Worm (Caenorhabditis elegans) whole organism, young adult: Measurements from ENCODE around the gene F13B12.2.

ENCODE experiments used
- B0336.3 ChIP-seq: fragments of 200-800 bp; sonication (Bioruptor generic); IDR thresholded peaks from 2 replicates; pipeline ENCODE4 v1.3.6; 2022; ENCODE audit warnings: missing genetic modification characterization, missing compliant biosample characterization
- C06A6.2 ChIP-seq: fragments of 200-800 bp; sonication (Bioruptor generic); conservative IDR thresholded peaks from 2 replicates; pipeline ENCODE4 v1.3.6; 2022; ENCODE audit warnings: missing genetic modification characterization, missing compliant biosample characterization
- attf-3 ChIP-seq: fragments of 200-800 bp; sonication (Bioruptor generic); conservative IDR thresholded peaks from 2 replicates; pipeline ENCODE4 v1.3.6; 2022; ENCODE audit warnings: missing genetic modification reagents, missing genetic modification characterization, missing compliant biosample characterization
- ceh-91 ChIP-seq: fragments of 200-800 bp; sonication (Bioruptor generic); IDR thresholded peaks from 2 replicates; pipeline ENCODE4 v1.3.6; 2022; ENCODE audit warnings: missing genetic modification reagents, missing genetic modification characterization, missing compliant biosample characterization
- ekl-4 ChIP-seq: fragments of 200-800 bp; sonication (Bioruptor generic); IDR thresholded peaks from 2 replicates; pipeline ENCODE4 v1.3.6; 2022; ENCODE audit warnings: missing genetic modification reagents, missing genetic modification characterization, missing compliant biosample characterization
- lir-1 ChIP-seq: fragments of 200-800 bp; sonication (Bioruptor generic); conservative IDR thresholded peaks from 2 replicates; pipeline ENCODE4 v1.3.6; 2022; ENCODE audit warnings: missing genetic modification reagents, missing genetic modification characterization, missing compliant biosample characterization
- mes-4 ChIP-seq: sonication (generic microtip); optimal IDR thresholded peaks from 2 replicates; lab custom pipeline; 2016; ENCODE audit warnings: missing genotype, missing genetic modification characterization, missing compliant biosample characterization
- nhr-90 ChIP-seq: sonication (generic microtip); optimal IDR thresholded peaks from 2 replicates; lab custom pipeline; 2016; ENCODE audit warnings: missing genotype, mild to moderate bottlenecking, missing genetic modification characterization, missing compliant biosample characterization
- pha-4 ChIP-seq: fragments of 150-350 bp; sonication (generic microtip); optimal IDR thresholded peaks from 2 replicates; lab custom pipeline; 2014; ENCODE audit warnings: missing biosample characterization, missing genetic modification reagents, missing genetic modification characterization
- rpc-1 ChIP-seq, 2 experiments: fragments of 150-350 bp in 1 of 2; sonication (generic microtip) in 1 of 2; optimal IDR thresholded peaks; 2 replicates each; lab custom pipeline; 2014 to 2018; ENCODE audit warnings: missing biosample characterization in 1 of 2, missing genetic modification characterization in 1 of 2, missing genetic modification reagents in 1 of 2, missing genotype in 1 of 2
- snpc-3.4 ChIP-seq: sonication (generic microtip); optimal IDR thresholded peaks from 2 replicates; lab custom pipeline; 2017; ENCODE audit warnings: missing genetic modification characterization, mild to moderate bottlenecking, missing compliant biosample characterization, antibody characterized with exemption, moderate library complexity, missing genotype, missing genetic modification reagents
- snpc-4 ChIP-seq, 5 experiments: fragments of 150-350 bp in 1 of 5; sonication (generic microtip) in 4 of 5; optimal IDR thresholded peaks; 2 replicates each; lab custom pipeline; 2014 to 2018; ENCODE audit warnings: missing genetic modification characterization in 5 of 5, missing biosample characterization in 3 of 5, antibody characterized with exemption in 2 of 5, mild to moderate bottlenecking in 2 of 5, missing compliant biosample characterization in 2 of 5, missing genotype in 2 of 5, moderate library complexity in 2 of 5, missing genetic modification reagents in 1 of 5

- TF ChIP-seq snpc-4 (GFP tag; optimal IDR thresholded peaks at IDR 0.05; lab: Kevin White, UChicago) (no peak), snpc-4 (tag; optimal IDR thresholded peaks at IDR 0.05; lab: Kevin White, UChicago) (no peak), attf-3 (GFP tag; lab: Robert Waterston, UW) (no peak), pha-4 (tag; lab: Kevin White, UChicago) (no peak), mes-4 (tag; lab: Kevin White, UChicago) (no peak), B0336.3 (GFP tag; lab: Robert Waterston, UW) (no peak), snpc-3.4 (tag; lab: Kevin White, UChicago) (no peak), nhr-90 (tag; lab: Kevin White, UChicago) (no peak), ceh-91 (no peak), ekl-4 (GFP tag; lab: Robert Waterston, UW) (no peak), lir-1 (GFP tag; lab: Robert Waterston, UW) (no peak), rpc-1 (optimal IDR thresholded peaks at IDR 0.05; lab: Kevin White, UChicago) (no peak), rpc-1 (tag; optimal IDR thresholded peaks at IDR 0.05; lab: Kevin White, UChicago) (no peak), C06A6.2 (GFP tag; lab: Robert Waterston, UW) (no peak)
Observed at ce11 chrIV:10394858-10395257, 34.1 kb downstream of the F13B12.2 start, which contains the start of gene R10H10.4.
